Worm (Caenorhabditis elegans) whole organism, L3 larva: Measurements from ENCODE around the gene col-34.

Experiments
- R02D3.7 ChIP-seq: fragments of 150-350 bp; optimal IDR thresholded peaks from 2 replicates; lab custom pipeline; 2014; ENCODE audit warnings: missing biosample characterization, missing genetic modification characterization
- fkh-10 ChIP-seq: sonication (generic microtip); optimal IDR thresholded peaks from 2 replicates; lab custom pipeline; 2017; ENCODE audit warnings: missing biosample characterization, missing genetic modification reagents, missing genetic modification characterization

ce11 chrIV:4235315-4236024 is 8.9 kb downstream of the col-34 start, which contains the start of the genes zipt-2.2 and dpy-13:
- no peak for TF ChIP-seq R02D3.7 (tag; lab: Kevin White, UChicago)
- TF ChIP-seq fkh-10 (GFP tag; lab: Kevin White, UChicago), result no peak
